Fruit fly (Drosophila melanogaster) whole organism: ENCODE data around the gene Wdr82.

Experiments
- CG8478 ChIP-seq: fragments of >200 bp; optimal IDR thresholded peaks from 2 replicates; lab custom pipeline; 2018; ENCODE audit warnings: inconsistent platforms
- Dll ChIP-seq: fragments of >200 bp; optimal IDR thresholded peaks from 2 replicates; lab custom pipeline; 2017
- pan ChIP-seq: fragments of >200 bp; optimal IDR thresholded peaks from 2 replicates; lab custom pipeline; 2017
- usp ChIP-seq: fragments of >200 bp; optimal IDR thresholded peaks from 2 replicates; lab custom pipeline; 2017; ENCODE audit warnings: missing biosample characterization, missing genetic modification characterization, mixed read lengths

DNA sequence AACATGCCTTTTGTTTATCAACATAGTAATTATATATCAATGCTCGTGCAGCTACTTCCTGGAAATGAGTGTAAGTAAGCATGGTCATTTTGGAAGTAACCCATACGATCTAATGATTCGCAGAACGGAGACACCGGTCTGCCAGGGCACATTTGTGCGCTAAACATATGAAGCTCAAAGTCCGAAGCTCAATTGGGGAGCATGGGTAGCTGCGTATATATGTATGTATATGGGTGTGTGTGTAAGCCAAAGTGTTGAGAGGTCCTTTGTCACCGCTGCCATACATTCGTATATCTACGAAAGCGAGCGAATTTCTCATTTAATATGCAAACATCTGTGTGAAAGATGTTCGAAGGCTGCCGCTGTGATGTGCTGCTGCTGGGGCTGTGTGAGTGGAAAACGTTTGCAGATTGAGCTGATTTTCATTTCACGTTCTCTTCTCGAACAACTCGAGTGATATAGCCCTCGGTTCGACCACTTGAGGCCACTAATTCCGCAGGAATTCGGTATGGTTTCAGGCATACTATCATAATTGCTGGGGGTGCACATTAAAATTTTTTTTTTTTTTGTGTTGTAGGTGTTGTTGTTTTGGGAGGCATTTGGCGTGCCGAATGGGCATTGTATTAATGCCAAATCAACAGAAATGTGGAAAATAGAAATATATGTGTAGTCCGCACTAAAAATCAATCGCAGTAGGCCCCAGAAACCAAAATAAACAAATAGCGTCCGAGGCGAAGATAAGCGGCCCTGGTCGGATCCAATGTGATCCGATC, 44.0 kb downstream of the Wdr82 start:
- TF ChIP-seq CG8478 (no peak), pan (lab: Kevin White, UChicago) (no peak), usp (GFP tag; lab: Kevin White, UChicago) (no peak), Dll (lab: Kevin White, UChicago) (no peak)
